Worm (Caenorhabditis elegans) whole organism, L4 larva: Measurements from ENCODE around the gene prx-19.

ENCODE experiments used
- fkh-10 ChIP-seq: fragments of 150-350 bp; optimal IDR thresholded peaks from 2 replicates; lab custom pipeline; 2014; ENCODE audit warnings: missing biosample characterization, missing genetic modification reagents, missing genetic modification characterization
- lin-13 ChIP-seq: fragments of 150-350 bp; optimal IDR thresholded peaks from 2 replicates; lab custom pipeline; 2014; ENCODE audit warnings: missing biosample characterization, missing genetic modification reagents, missing genetic modification characterization
- lsy-2 ChIP-seq, 2 experiments: fragments of 150-350 bp in 1 of 2; sonication (generic microtip) in 1 of 2; optimal IDR thresholded peaks; 2 replicates each; lab custom pipeline; 2014 to 2017; ENCODE audit warnings: missing biosample characterization in 2 of 2, missing genetic modification characterization in 2 of 2
- unc-39 ChIP-seq: sonication (generic microtip); optimal IDR thresholded peaks from 2 replicates; lab custom pipeline; 2017; ENCODE audit warnings: missing biosample characterization, missing genetic modification characterization

ce11 chrIII:8838075-8838474, 29.0 kb upstream of the prx-19 start, which contains the start of gene F44E2.4:
- TF ChIP-seq fkh-10 (GFP tag; lab: Kevin White, UChicago) (no peak), lin-13 (GFP tag; lab: Kevin White, UChicago) (no peak), unc-39 (no peak), lsy-2 (tag; optimal IDR thresholded peaks at IDR 0.05; lab: Kevin White, UChicago) (no peak)
